Fruit fly (Drosophila melanogaster) whole organism, embryonic: ENCODE data around the gene CG3902.
A peak's percentile ranks its signal among the peaks of the same experiment; 100 is the strongest.

Experiments used
- CG12391 ChIP-seq: fragments of 200-800 bp; sonication (Bioruptor generic); optimal IDR thresholded peaks from 3 replicates; lab custom pipeline; 2018; ENCODE audit warnings: missing biosample characterization, mild to moderate bottlenecking, missing genetic modification characterization, moderate library complexity
- CG14441 ChIP-seq: fragments of 200-800 bp; sonication (Bioruptor generic); IDR thresholded peaks from 2 replicates; pipeline ENCODE4 v1.3.6; 2022; ENCODE audit warnings: missing biosample characterization, missing genetic modification characterization
- CG17361 ChIP-seq: fragments of 200-800 bp; sonication (Bioruptor generic); IDR thresholded peaks from 3 replicates; pipeline ENCODE4 v1.3.6; 2022; ENCODE audit warnings: missing biosample characterization, missing genetic modification characterization
- CG17385 ChIP-seq: fragments of 200-800 bp; sonication (Bioruptor generic); optimal IDR thresholded peaks from 3 replicates; lab custom pipeline; 2018; ENCODE audit warnings: missing biosample characterization, mild to moderate bottlenecking, missing genetic modification characterization
- CG17829 ChIP-seq: fragments of 200-800 bp; optimal IDR thresholded peaks from 2 replicates; lab custom pipeline; 2019; ENCODE audit warnings: missing biosample characterization, mild to moderate bottlenecking, missing genetic modification characterization, moderate library complexity
- CG18262 ChIP-seq: fragments of 200-800 bp; optimal IDR thresholded peaks from 3 replicates; lab custom pipeline; 2019; ENCODE audit warnings: missing biosample characterization, mild to moderate bottlenecking, missing genetic modification characterization, moderate library complexity
- CG31365 ChIP-seq: fragments of 200-800 bp; sonication (Bioruptor generic); optimal IDR thresholded peaks from 2 replicates; lab custom pipeline; 2018; ENCODE audit warnings: missing biosample characterization, mild to moderate bottlenecking, missing genetic modification characterization
- CG42726 ChIP-seq: fragments of 200-800 bp; sonication (Bioruptor generic); IDR thresholded peaks from 2 replicates; pipeline ENCODE4 v1.3.6; 2022; ENCODE audit warnings: missing biosample characterization, missing genetic modification characterization; ENCODE audit not compliant: partially characterized antibody
- CG4707 ChIP-seq: fragments of 200-800 bp; sonication (Bioruptor generic); optimal IDR thresholded peaks from 2 replicates; lab custom pipeline; 2018; ENCODE audit warnings: missing biosample characterization, mild to moderate bottlenecking, missing genetic modification characterization, moderate library complexity
- CG6689 ChIP-seq: fragments of 200-800 bp; sonication (Bioruptor generic); IDR thresholded peaks from 2 replicates; pipeline ENCODE4 v1.3.6; 2022; ENCODE audit warnings: missing biosample characterization, missing genetic modification characterization
- CG7987 ChIP-seq: fragments of 200-800 bp; sonication (Bioruptor generic); optimal IDR thresholded peaks from 2 replicates; lab custom pipeline; 2018; ENCODE audit warnings: missing biosample characterization, mild to moderate bottlenecking, missing genetic modification characterization, moderate library complexity
- CHES-1-like ChIP-seq: fragments of 200-800 bp; sonication (Bioruptor generic); optimal IDR thresholded peaks from 2 replicates; lab custom pipeline; 2016; ENCODE audit warnings: missing biosample characterization, missing genetic modification characterization
- D19B ChIP-seq: fragments of 200-800 bp; sonication (Bioruptor generic); optimal IDR thresholded peaks from 2 replicates; lab custom pipeline; 2017; ENCODE audit warnings: missing biosample characterization, mild to moderate bottlenecking, missing genetic modification characterization
- E2f1 ChIP-seq: fragments of 200-800 bp; sonication (Bioruptor generic); IDR thresholded peaks from 2 replicates; pipeline ENCODE4 v1.3.6; 2022; ENCODE audit warnings: missing biosample characterization, missing genetic modification characterization
- E2f2 ChIP-seq: fragments of 200-800 bp; sonication (Bioruptor generic); IDR thresholded peaks from 2 replicates; pipeline ENCODE4 v1.3.6; 2022; ENCODE audit warnings: missing biosample characterization, missing genetic modification characterization
- Fer3 ChIP-seq: fragments of 200-800 bp; sonication (Bioruptor generic); optimal IDR thresholded peaks from 2 replicates; lab custom pipeline; 2018; ENCODE audit warnings: missing biosample characterization, mild to moderate bottlenecking, missing genetic modification characterization, moderate library complexity
- Gsc ChIP-seq: fragments of 200-800 bp; sonication (Bioruptor generic); IDR thresholded peaks from 2 replicates; pipeline ENCODE4 v1.3.6; 2022; ENCODE audit warnings: missing biosample characterization, missing genetic modification characterization
- Hand ChIP-seq: fragments of 200-800 bp; sonication (Bioruptor generic); optimal IDR thresholded peaks from 2 replicates; lab custom pipeline; 2017; ENCODE audit warnings: mild to moderate bottlenecking, missing biosample characterization, missing genetic modification reagents, missing genetic modification characterization
- HmgZ ChIP-seq: fragments of 200-800 bp; sonication (Bioruptor generic); optimal IDR thresholded peaks from 2 replicates; lab custom pipeline; 2018; ENCODE audit warnings: missing biosample characterization, mild to moderate bottlenecking, missing genetic modification characterization
- Hr3 ChIP-seq: fragments of 200-800 bp; sonication (Bioruptor generic); optimal IDR thresholded peaks from 3 replicates; lab custom pipeline; 2016; ENCODE audit warnings: missing biosample characterization, missing genetic modification characterization
- Mrtf ChIP-seq: fragments of 200-800 bp; sonication (Bioruptor generic); IDR thresholded peaks from 3 replicates; pipeline ENCODE4 v1.3.6; 2022; ENCODE audit warnings: missing biosample characterization, missing genetic modification characterization
- NFAT ChIP-seq: fragments of 200-800 bp; sonication (Bioruptor generic); IDR thresholded peaks from 2 replicates; pipeline ENCODE4 v1.3.6; 2022; ENCODE audit warnings: missing biosample characterization, missing genetic modification characterization
- NK7.1 ChIP-seq: fragments of 200-800 bp; sonication (Bioruptor generic); optimal IDR thresholded peaks from 3 replicates; lab custom pipeline; 2016; ENCODE audit warnings: missing biosample characterization, missing genetic modification characterization
- PHDP ChIP-seq: fragments of 200-800 bp; sonication (Bioruptor generic); optimal IDR thresholded peaks from 3 replicates; lab custom pipeline; 2018; ENCODE audit warnings: missing biosample characterization, mild to moderate bottlenecking, missing genetic modification characterization, moderate library complexity
- Sox100B ChIP-seq: fragments of 200-800 bp; sonication (Bioruptor generic); optimal IDR thresholded peaks from 3 replicates; lab custom pipeline; 2018; ENCODE audit warnings: missing biosample characterization, mild to moderate bottlenecking, missing genetic modification characterization
- Ssrp ChIP-seq: fragments of 200-800 bp; sonication (Bioruptor generic); optimal IDR thresholded peaks from 2 replicates; lab custom pipeline; 2018; ENCODE audit warnings: missing biosample characterization, mild to moderate bottlenecking, missing genetic modification characterization, moderate library complexity
- Usf ChIP-seq: fragments of 200-800 bp; sonication (Bioruptor generic); optimal IDR thresholded peaks from 2 replicates; lab custom pipeline; 2017; ENCODE audit warnings: missing genotype, missing biosample characterization, missing genetic modification characterization
- YL-1 ChIP-seq: fragments of 200-800 bp; sonication (Bioruptor generic); optimal IDR thresholded peaks from 3 replicates; lab custom pipeline; 2017; ENCODE audit warnings: missing biosample characterization, mild to moderate bottlenecking, missing genetic modification characterization
- ac ChIP-seq: fragments of 200-800 bp; sonication (Bioruptor generic); optimal IDR thresholded peaks from 3 replicates; lab custom pipeline; 2017; ENCODE audit warnings: missing biosample characterization, mild to moderate bottlenecking, missing genetic modification characterization
- al ChIP-seq: fragments of 200-800 bp; sonication (Bioruptor generic); IDR thresholded peaks from 2 replicates; pipeline ENCODE4 v1.3.6; 2022; ENCODE audit warnings: missing biosample characterization, missing genetic modification characterization
- bsh ChIP-seq, 2 experiments: fragments of 200-800 bp; sonication (Bioruptor generic); optimal IDR thresholded peaks; 2 replicates each; lab custom pipeline; 2017 to 2018; ENCODE audit warnings: mild to moderate bottlenecking in 2 of 2, missing biosample characterization in 2 of 2, missing genetic modification characterization in 2 of 2, moderate library complexity in 1 of 2
- dimm ChIP-seq: fragments of 200-800 bp; sonication (Bioruptor generic); IDR thresholded peaks from 2 replicates; pipeline ENCODE4 v1.3.6; 2022; ENCODE audit warnings: missing biosample characterization, missing genetic modification characterization
- dm ChIP-seq: fragments of 200-800 bp; sonication (Bioruptor generic); optimal IDR thresholded peaks from 3 replicates; lab custom pipeline; 2016; ENCODE audit warnings: missing biosample characterization, missing genetic modification characterization
- ems ChIP-seq: fragments of 200-800 bp; sonication (Bioruptor generic); optimal IDR thresholded peaks from 3 replicates; lab custom pipeline; 2016; ENCODE audit warnings: missing biosample characterization, missing genetic modification characterization
- exex ChIP-seq: fragments of 200-800 bp; sonication (Bioruptor generic); optimal IDR thresholded peaks from 4 replicates; lab custom pipeline; 2018; ENCODE audit warnings: missing biosample characterization, mild to moderate bottlenecking, missing genetic modification characterization, moderate library complexity
- gce ChIP-seq: fragments of 200-800 bp; sonication (Bioruptor generic); IDR thresholded peaks from 3 replicates; pipeline ENCODE4 v1.3.6; 2022; ENCODE audit warnings: missing biosample characterization, missing genetic modification characterization
- ken ChIP-seq: fragments of 200-800 bp; sonication (Bioruptor generic); IDR thresholded peaks from 3 replicates; pipeline ENCODE4 v1.3.6; 2022; ENCODE audit warnings: missing biosample characterization, missing genetic modification characterization
- luna ChIP-seq: fragments of 200-800 bp; sonication (Bioruptor generic); optimal IDR thresholded peaks from 2 replicates; lab custom pipeline; 2016; ENCODE audit warnings: missing biosample characterization, missing genetic modification characterization
- nau ChIP-seq: fragments of 200-800 bp; sonication (Bioruptor generic); optimal IDR thresholded peaks from 3 replicates; lab custom pipeline; 2017; ENCODE audit warnings: missing biosample characterization, mild to moderate bottlenecking, missing genetic modification characterization, missing genetic modification reagents
- ranshi ChIP-seq: fragments of 200-800 bp; sonication (Bioruptor generic); IDR thresholded peaks from 2 replicates; pipeline ENCODE4 v1.3.6; 2022; ENCODE audit warnings: missing biosample characterization, missing genetic modification characterization
- tgo ChIP-seq: fragments of 200-800 bp; sonication (Bioruptor generic); IDR thresholded peaks from 3 replicates; pipeline ENCODE4 v1.3.6; 2022; ENCODE audit warnings: missing biosample characterization, missing genetic modification characterization
- trem ChIP-seq: fragments of 200-800 bp; optimal IDR thresholded peaks from 3 replicates; lab custom pipeline; 2019; ENCODE audit warnings: missing biosample characterization, mild to moderate bottlenecking, missing genetic modification characterization, moderate library complexity
- usp ChIP-seq: fragments of >200 bp; optimal IDR thresholded peaks from 2 replicates; lab custom pipeline; 2017; ENCODE audit warnings: missing biosample characterization, missing genetic modification characterization

CG3902 gene

DNA sequence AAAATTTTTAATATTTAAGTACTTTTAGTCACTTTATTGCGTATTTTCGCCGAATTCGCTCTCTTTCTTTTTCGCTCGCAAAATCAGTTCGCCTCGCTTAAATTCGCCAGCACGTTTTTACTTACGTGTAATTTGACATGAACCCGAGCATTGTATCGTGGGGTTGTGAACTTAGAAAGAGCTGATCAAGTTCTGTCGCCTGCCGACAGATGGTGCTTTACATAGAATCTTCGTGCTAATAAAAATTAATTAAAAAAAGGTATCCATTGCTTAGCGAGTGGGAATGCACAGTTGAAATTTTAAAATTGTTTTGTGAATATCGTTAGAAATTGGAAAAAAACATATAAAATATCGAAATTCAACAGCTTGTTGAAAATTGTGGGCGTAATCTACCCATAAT lies 49.7 kb downstream of the CG3902 start (continued):
- no peak for TF ChIP-seq nau (GFP tag; lab: Kevin White, UChicago)
- peak; percentile 57 for TF ChIP-seq Hr3
- peak; percentile 75 for TF ChIP-seq CG17829
- TF ChIP-seq luna (GFP tag; lab: Kevin White, UChicago), result peak; percentile 12
- TF ChIP-seq CG42726, result no peak; the same call in 1 of the 2 replicates
- no peak for TF ChIP-seq Mrtf
- no peak for TF ChIP-seq Usf (GFP tag; lab: Kevin White, UChicago)
- TF ChIP-seq dm (GFP tag; lab: Kevin White, UChicago), result peak; percentile 77
- TF ChIP-seq CG31365 (tag; lab: Kevin White, UChicago), result peak; percentile 21
- no peak for TF ChIP-seq al
- TF ChIP-seq ken (GFP tag; lab: Robert Waterston, UW), result no peak; the same call in 2 of the 3 replicates
- no peak for TF ChIP-seq NFAT (GFP tag; lab: Robert Waterston, UW)
- TF ChIP-seq E2f1 (GFP tag; lab: Robert Waterston, UW), result no peak; the same call in 1 of the 2 replicates
- TF ChIP-seq D19B (GFP tag; lab: Kevin White, UChicago), result no peak
- no peak for TF ChIP-seq Gsc (GFP tag; lab: Robert Waterston, UW)
- TF ChIP-seq YL-1 (GFP tag; lab: Kevin White, UChicago), result no peak
- TF ChIP-seq CG14441, result no peak
- TF ChIP-seq PHDP (tag; lab: Kevin White, UChicago), result peak; percentile 78
- peak; percentile 62 for TF ChIP-seq CG18262 (tag; lab: Kevin White, UChicago)
- peak; percentile 66 for TF ChIP-seq CHES-1-like
- peak; percentile 63; the same call in 1 of the 3 replicates for TF ChIP-seq CG17361 (GFP tag; lab: Robert Waterston, UW)
- no peak for TF ChIP-seq exex (tag; lab: Kevin White, UChicago)
- no peak; the same call in 1 of the 2 replicates for TF ChIP-seq ranshi
- TF ChIP-seq Sox100B (GFP tag; lab: Kevin White, UChicago), result peak; percentile 0
- no peak for TF ChIP-seq CG6689 (GFP tag; lab: Robert Waterston, UW)
- TF ChIP-seq E2f2, result peak; percentile 37; the same call in 1 of the 2 replicates
- TF ChIP-seq bsh (GFP tag; optimal IDR thresholded peaks at IDR 0.05; lab: Kevin White, UChicago), result no peak
- peak; percentile 22 for TF ChIP-seq ac (GFP tag; lab: Kevin White, UChicago)
- TF ChIP-seq usp, result no peak
- TF ChIP-seq CG12391 (tag; lab: Kevin White, UChicago), result peak; percentile 60
- no peak for TF ChIP-seq Fer3
- TF ChIP-seq CG17385 (GFP tag; lab: Kevin White, UChicago), result peak; percentile 47
- TF ChIP-seq CG7987, result no peak
- TF ChIP-seq Ssrp, result peak; percentile 43
- peak; percentile 70 for TF ChIP-seq ems
- no peak for TF ChIP-seq Hand (GFP tag; lab: Kevin White, UChicago)
- TF ChIP-seq trem (tag; lab: Kevin White, UChicago), result peak; percentile 70
- TF ChIP-seq gce (GFP tag; lab: Robert Waterston, UW), result no peak
- no peak; the same call in 2 of the 3 replicates for TF ChIP-seq tgo
- TF ChIP-seq NK7.1 (GFP tag; lab: Kevin White, UChicago), result peak; percentile 52
- TF ChIP-seq CG4707 (GFP tag; lab: Kevin White, UChicago), result peak; percentile 66
- peak; percentile 78 for TF ChIP-seq HmgZ (tag; lab: Kevin White, UChicago)
- no peak for TF ChIP-seq dimm (GFP tag; lab: Robert Waterston, UW)
